Worm (Caenorhabditis elegans) whole organism, mixed stage, embryonic: ENCODE results near the gene M162.7.
A peak's percentile ranks its signal among the peaks of the same experiment; 100 is the strongest.

Experiments
- M03D4.4 ChIP-seq: sonication (generic microtip); optimal IDR thresholded peaks from 2 replicates; lab custom pipeline; 2017; ENCODE audit warnings: mild to moderate bottlenecking, missing genetic modification characterization, missing compliant biosample characterization
- bed-3 ChIP-seq: fragments of 200-800 bp; sonication (Bioruptor generic); optimal IDR thresholded peaks from 3 replicates; lab custom pipeline; 2018; ENCODE audit warnings: mild to moderate bottlenecking, missing genetic modification characterization, moderate library complexity, missing compliant biosample characterization
- blmp-1 ChIP-seq: fragments of 150-350 bp; optimal IDR thresholded peaks from 2 replicates; lab custom pipeline; 2014; ENCODE audit warnings: missing biosample characterization, missing genetic modification characterization
- ceh-39 ChIP-seq: fragments of 150-350 bp; optimal IDR thresholded peaks from 2 replicates; lab custom pipeline; 2014; ENCODE audit warnings: missing biosample characterization, missing genetic modification characterization
- ceh-43 ChIP-seq: fragments of 200-800 bp; sonication (Bioruptor generic); optimal IDR thresholded peaks from 2 replicates; lab custom pipeline; 2018; ENCODE audit warnings: mild to moderate bottlenecking, missing genetic modification characterization, moderate library complexity, missing compliant biosample characterization
- ceh-83 ChIP-seq: fragments of 200-800 bp; sonication (Bioruptor generic); optimal IDR thresholded peaks from 2 replicates; lab custom pipeline; 2018; ENCODE audit warnings: mild to moderate bottlenecking, missing genetic modification characterization, missing compliant biosample characterization
- ces-1 ChIP-seq: fragments of 150-350 bp; optimal IDR thresholded peaks from 2 replicates; lab custom pipeline; 2014; ENCODE audit warnings: missing biosample characterization, missing genetic modification reagents, missing genetic modification characterization
- cnd-1 ChIP-seq: fragments of 200-800 bp; sonication (Bioruptor generic); optimal IDR thresholded peaks from 2 replicates; lab custom pipeline; 2018; ENCODE audit warnings: mild to moderate bottlenecking, missing genetic modification characterization, missing compliant biosample characterization
- drap-1 ChIP-seq: fragments of 200-800 bp; sonication (Bioruptor generic); optimal IDR thresholded peaks from 3 replicates; lab custom pipeline; 2018; ENCODE audit warnings: mild to moderate bottlenecking, missing genetic modification characterization, missing compliant biosample characterization
- elt-1 ChIP-seq: sonication (generic microtip); optimal IDR thresholded peaks from 2 replicates; lab custom pipeline; 2017; ENCODE audit warnings: missing genetic modification characterization, mild to moderate bottlenecking, missing compliant biosample characterization, antibody characterized with exemption, moderate library complexity, borderline replicate concordance; ENCODE audit not compliant: insufficient read depth
- elt-3 ChIP-seq: fragments of 150-350 bp; optimal IDR thresholded peaks from 2 replicates; lab custom pipeline; 2014; ENCODE audit warnings: missing biosample characterization, missing genetic modification characterization
- flh-1 ChIP-seq: fragments of 200-800 bp; sonication (Bioruptor generic); optimal IDR thresholded peaks from 2 replicates; lab custom pipeline; 2018; ENCODE audit warnings: mild to moderate bottlenecking, missing genetic modification characterization, moderate library complexity, missing compliant biosample characterization
- ham-2 ChIP-seq: fragments of 200-800 bp; sonication (Bioruptor generic); optimal IDR thresholded peaks from 2 replicates; lab custom pipeline; 2018; ENCODE audit warnings: mild to moderate bottlenecking, missing genetic modification characterization, missing compliant biosample characterization
- hlh-1 ChIP-seq: fragments of 150-350 bp; optimal IDR thresholded peaks from 2 replicates; lab custom pipeline; 2014; ENCODE audit warnings: missing biosample characterization, missing genetic modification reagents, missing genetic modification characterization
- lin-13 ChIP-seq: fragments of 150-350 bp; optimal IDR thresholded peaks from 2 replicates; lab custom pipeline; 2014; ENCODE audit warnings: missing biosample characterization, missing genetic modification characterization
- lsy-2 ChIP-seq: fragments of 150-350 bp; optimal IDR thresholded peaks from 2 replicates; lab custom pipeline; 2014; ENCODE audit warnings: missing biosample characterization, missing genetic modification characterization
- mep-1 ChIP-seq: fragments of 150-350 bp; optimal IDR thresholded peaks from 2 replicates; lab custom pipeline; 2017; ENCODE audit warnings: missing biosample characterization, missing genetic modification reagents, missing genetic modification characterization, inconsistent platforms
- mls-2 ChIP-seq: sonication (generic microtip); optimal IDR thresholded peaks from 2 replicates; lab custom pipeline; 2016; ENCODE audit warnings: mild to moderate bottlenecking, missing genetic modification characterization, moderate library complexity, missing compliant biosample characterization
- nhr-12 ChIP-seq: fragments of 150-350 bp; optimal IDR thresholded peaks from 2 replicates; lab custom pipeline; 2014; ENCODE audit warnings: missing biosample characterization, missing genetic modification characterization
- nhr-237 ChIP-seq: fragments of 150-350 bp; optimal IDR thresholded peaks from 2 replicates; lab custom pipeline; 2014; ENCODE audit warnings: missing biosample characterization, missing genetic modification characterization
- nhr-28 ChIP-seq: fragments of 150-350 bp; optimal IDR thresholded peaks from 2 replicates; lab custom pipeline; 2014; ENCODE audit warnings: missing biosample characterization, missing genetic modification characterization
- nhr-76 ChIP-seq: sonication (generic microtip); optimal IDR thresholded peaks from 2 replicates; lab custom pipeline; 2017; ENCODE audit warnings: missing biosample characterization, missing genetic modification characterization
- pha-4 ChIP-seq: fragments of 150-350 bp; optimal IDR thresholded peaks from 2 replicates; lab custom pipeline; 2018; ENCODE audit warnings: missing biosample characterization, missing genetic modification reagents, missing genetic modification characterization
- sptf-1 ChIP-seq: sonication (generic microtip); optimal IDR thresholded peaks from 2 replicates; lab custom pipeline; 2017; ENCODE audit warnings: mild to moderate bottlenecking, missing genetic modification characterization, moderate library complexity, missing compliant biosample characterization
- tbx-8 ChIP-seq: fragments of 200-800 bp; sonication (Bioruptor generic); optimal IDR thresholded peaks from 2 replicates; lab custom pipeline; 2018; ENCODE audit warnings: mild to moderate bottlenecking, missing genetic modification characterization, moderate library complexity, missing compliant biosample characterization
- unc-120 ChIP-seq: sonication (generic microtip); optimal IDR thresholded peaks from 2 replicates; lab custom pipeline; 2017; ENCODE audit warnings: missing genetic modification characterization, missing compliant biosample characterization; ENCODE audit not compliant: poor library complexity, severe bottlenecking
- unc-39 ChIP-seq: fragments of 150-350 bp; optimal IDR thresholded peaks from 2 replicates; lab custom pipeline; 2014; ENCODE audit warnings: missing biosample characterization, missing genetic modification characterization
- unc-62 ChIP-seq: fragments of 150-350 bp; optimal IDR thresholded peaks from 2 replicates; lab custom pipeline; 2014; ENCODE audit warnings: missing biosample characterization, missing genetic modification reagents, missing genetic modification characterization
- zip-8 ChIP-seq: fragments of 150-350 bp; optimal IDR thresholded peaks from 2 replicates; lab custom pipeline; 2014; ENCODE audit warnings: missing biosample characterization, missing genetic modification characterization
- ztf-11 ChIP-seq: fragments of 150-350 bp; optimal IDR thresholded peaks from 2 replicates; lab custom pipeline; 2014; ENCODE audit warnings: missing biosample characterization, missing genetic modification characterization

Gene M162.7

DNA sequence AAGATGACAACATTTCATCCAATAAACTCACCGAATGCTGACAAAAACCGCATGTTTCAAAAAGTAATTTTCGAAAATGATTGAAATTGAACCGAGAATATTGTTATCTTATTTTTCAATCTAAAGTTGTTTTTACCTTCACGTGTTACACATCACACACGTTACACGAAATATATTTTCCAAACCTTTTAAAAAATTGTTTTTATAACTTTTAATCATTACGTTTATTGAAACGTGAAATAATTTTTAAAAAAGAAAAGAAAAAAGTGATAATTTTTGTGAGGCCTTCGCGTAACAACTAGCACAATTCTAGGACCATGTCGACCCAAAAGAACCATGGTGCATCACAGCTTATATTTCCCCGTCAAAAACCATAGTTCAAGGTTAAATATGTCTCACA is at the start of gene M162.7:
TSS of gene M162.7 (minus strand) at position 101 of the 400 bp plus-strand sequence.
- TF ChIP-seq mls-2 (tag; lab: Kevin White, UChicago) = no peak
- no peak for TF ChIP-seq nhr-12 (tag; lab: Kevin White, UChicago)
- TF ChIP-seq zip-8 (tag; lab: Kevin White, UChicago) = no peak
- TF ChIP-seq flh-1 = no peak
- no peak for TF ChIP-seq M03D4.4 (tag; lab: Kevin White, UChicago)
- no peak for TF ChIP-seq hlh-1
- TF ChIP-seq ces-1 = no peak
- TF ChIP-seq sptf-1 = no peak
- no peak for TF ChIP-seq lin-13 (tag; lab: Kevin White, UChicago)
- TF ChIP-seq elt-1 (tag; lab: Kevin White, UChicago) = no peak
- no peak for TF ChIP-seq ceh-83
- TF ChIP-seq unc-39 (tag; lab: Kevin White, UChicago) = no peak
- TF ChIP-seq nhr-237 = no peak
- TF ChIP-seq lsy-2 = no peak
- no peak for TF ChIP-seq nhr-28 (tag; lab: Kevin White, UChicago)
- no peak for TF ChIP-seq blmp-1 (tag; lab: Kevin White, UChicago)
- TF ChIP-seq ztf-11 (tag; lab: Kevin White, UChicago) = no peak
- no peak for TF ChIP-seq ceh-43 (GFP tag; lab: Kevin White, UChicago)
- no peak for TF ChIP-seq bed-3 (GFP tag; lab: Kevin White, UChicago)

DNA sequence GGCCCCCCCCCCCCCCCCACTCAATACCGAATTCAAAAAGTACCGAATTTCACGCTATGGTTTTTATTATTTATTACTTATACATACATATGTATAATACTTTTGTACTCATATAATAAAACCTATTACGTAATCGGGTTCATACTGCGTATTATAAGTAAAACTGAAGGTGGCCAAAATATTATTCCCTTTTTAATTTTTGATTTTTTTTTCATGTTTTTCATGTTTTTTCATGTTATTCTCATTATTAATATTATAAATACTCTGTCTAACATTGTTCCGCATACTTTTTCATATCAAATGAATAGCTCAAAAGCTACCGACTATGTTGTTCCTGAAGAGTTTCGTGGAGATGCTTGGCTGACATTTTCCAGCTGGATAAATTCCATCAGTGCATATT is 41.3 kb upstream of the M162.7 start, which contains the start of gene srw-38:
TSS of gene srw-38 (plus strand) at position 301 of the 400 bp plus-strand sequence.
- no peak for TF ChIP-seq elt-3 (tag; lab: Kevin White, UChicago)
- no peak for TF ChIP-seq ceh-83
- peak; percentile 52 for TF ChIP-seq zip-8 (tag; lab: Kevin White, UChicago)

DNA sequence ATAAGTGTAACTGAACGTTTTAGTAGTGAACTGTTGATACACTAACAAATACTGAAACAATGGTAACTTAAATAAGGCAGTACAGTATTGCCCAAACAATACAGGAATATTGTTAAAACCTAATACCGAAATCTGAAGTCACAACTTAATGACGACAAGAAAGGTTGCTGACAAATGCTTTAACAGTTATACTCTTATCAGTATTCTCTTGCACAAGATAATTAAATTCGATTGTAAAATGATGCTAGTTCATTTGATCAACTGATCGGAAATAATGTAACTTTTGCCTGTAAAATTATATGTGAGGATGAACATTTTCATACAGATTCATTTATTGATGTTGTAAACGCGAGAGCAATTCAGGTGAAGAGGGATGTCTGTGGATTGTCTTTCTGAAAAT is 36.8 kb upstream of the M162.7 start:
- TF ChIP-seq blmp-1 (tag; lab: Kevin White, UChicago) (no peak), bed-3 (GFP tag; lab: Kevin White, UChicago) (no peak), tbx-8 (GFP tag; lab: Kevin White, UChicago) (no peak), nhr-28 (tag; lab: Kevin White, UChicago) (no peak), pha-4 (tag; lab: Kevin White, UChicago) (no peak), unc-62 (GFP tag; lab: Kevin White, UChicago) (no peak), M03D4.4 (tag; lab: Kevin White, UChicago) (no peak), flh-1 (no peak), elt-3 (tag; lab: Kevin White, UChicago) (no peak), sptf-1 (no peak), mep-1 (tag; lab: Kevin White, UChicago) (no peak), cnd-1 (no peak), nhr-12 (tag; lab: Kevin White, UChicago) (no peak), ceh-39 (tag; lab: Kevin White, UChicago) (no peak)

DNA sequence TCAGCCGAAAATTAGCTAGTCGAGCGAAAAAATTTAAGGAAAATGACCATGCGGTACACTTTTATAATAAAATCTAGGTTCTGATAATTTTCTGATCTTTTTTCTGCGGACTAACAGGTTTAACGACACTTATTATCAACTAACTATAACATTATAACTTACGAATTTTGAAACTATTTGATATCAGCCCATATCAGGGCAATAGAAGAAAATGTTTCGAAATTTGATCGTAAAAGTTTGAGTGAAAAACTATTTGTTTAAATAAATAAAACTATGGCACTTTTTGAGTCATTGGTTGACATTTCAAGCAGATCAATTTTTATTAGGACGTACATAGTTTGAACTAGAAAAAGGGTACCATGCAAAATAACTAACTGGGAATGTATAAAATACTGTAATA is 36.0 kb upstream of the M162.7 start, which contains the start of gene pcp-4:
TSS of gene pcp-4 (minus strand) at position 197 of the 400 bp plus-strand sequence.
- no peak for TF ChIP-seq zip-8 (tag; lab: Kevin White, UChicago)
- TF ChIP-seq mep-1 (tag; lab: Kevin White, UChicago) = no peak
- TF ChIP-seq ceh-43 (GFP tag; lab: Kevin White, UChicago) = no peak
- no peak for TF ChIP-seq nhr-237
- TF ChIP-seq cnd-1 = no peak
- no peak for TF ChIP-seq ces-1
- no peak for TF ChIP-seq sptf-1

DNA sequence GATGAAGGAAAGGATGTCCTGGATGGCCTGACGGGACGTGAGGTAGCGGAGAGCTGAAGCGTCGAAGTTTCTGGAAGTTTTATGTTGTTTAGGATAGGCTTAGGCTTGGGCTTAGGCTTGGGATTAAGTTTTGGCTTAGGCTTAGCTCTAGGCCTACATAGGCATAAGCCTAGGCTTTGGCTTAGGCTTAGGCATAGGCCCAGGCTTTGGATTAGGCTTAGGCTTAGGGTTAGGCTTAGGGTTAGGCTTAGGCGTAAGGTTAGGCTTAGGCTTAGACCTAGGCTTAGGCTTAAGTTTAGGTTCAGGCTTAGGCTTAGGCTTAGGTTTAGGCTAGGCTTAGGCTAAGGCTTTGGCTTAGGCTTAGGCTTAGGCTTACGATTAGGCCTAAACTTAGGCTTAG is 34.4 kb upstream of the M162.7 start:
- TF ChIP-seq ces-1 = no peak
- TF ChIP-seq ham-2 (GFP tag; lab: Kevin White, UChicago) = peak; percentile 35

DNA sequence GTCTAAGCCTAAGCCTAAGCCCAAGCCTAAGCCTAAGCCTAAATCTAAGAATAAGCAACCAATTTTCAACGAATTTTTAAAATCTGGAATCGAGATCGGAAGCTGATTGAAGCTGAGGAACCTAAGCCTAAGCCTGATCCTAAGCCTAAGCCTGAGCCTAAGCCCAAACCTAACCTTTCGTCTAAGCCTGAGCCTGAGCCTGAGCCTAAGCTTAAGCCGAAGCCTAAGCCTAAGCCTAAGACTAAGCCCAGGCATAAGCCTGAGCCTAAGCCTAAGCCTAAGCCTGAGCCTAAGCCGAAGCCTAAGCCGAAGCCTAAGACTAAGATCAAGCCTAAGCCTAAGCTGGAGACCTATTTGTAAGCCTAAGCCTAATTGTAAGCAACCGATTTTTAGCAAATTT is 32.6 kb upstream of the M162.7 start:
- TF ChIP-seq elt-1 (tag; lab: Kevin White, UChicago) (no peak), ztf-11 (tag; lab: Kevin White, UChicago) (no peak), ham-2 (GFP tag; lab: Kevin White, UChicago) (no peak), nhr-76 (tag; lab: Kevin White, UChicago) (no peak), ceh-83 (no peak), nhr-12 (tag; lab: Kevin White, UChicago) (no peak), drap-1 (GFP tag; lab: Kevin White, UChicago) (no peak), blmp-1 (tag; lab: Kevin White, UChicago) (no peak), unc-39 (tag; lab: Kevin White, UChicago) (no peak), elt-3 (tag; lab: Kevin White, UChicago) (no peak), zip-8 (tag; lab: Kevin White, UChicago) (no peak), unc-120 (tag; lab: Kevin White, UChicago) (no peak), bed-3 (GFP tag; lab: Kevin White, UChicago) (no peak)
